Fruit fly (Drosophila melanogaster) whole organism: ENCODE data around the gene anox.

ENCODE experiments used
- CG8478 ChIP-seq: fragments of >200 bp; optimal IDR thresholded peaks from 2 replicates; lab custom pipeline; 2018; ENCODE audit warnings: inconsistent platforms
- Dll ChIP-seq: fragments of >200 bp; optimal IDR thresholded peaks from 2 replicates; lab custom pipeline; 2017
- EcR ChIP-seq, 2 experiments: fragments of >200 bp; optimal IDR thresholded peaks; 2 replicates each; lab custom pipeline; 2017; ENCODE audit warnings: missing biosample characterization in 2 of 2, missing genetic modification characterization in 2 of 2, missing genetic modification reagents in 2 of 2
- psq ChIP-seq: fragments of >200 bp; optimal IDR thresholded peaks from 2 replicates; lab custom pipeline; 2017
- usp ChIP-seq: fragments of >200 bp; optimal IDR thresholded peaks from 2 replicates; lab custom pipeline; 2017; ENCODE audit warnings: missing biosample characterization, missing genetic modification characterization, mixed read lengths

dm6 chrX:21365421-21365820 is 46.3 kb upstream of the anox start:
- TF ChIP-seq psq: no peak
- no peak for TF ChIP-seq CG8478
- no peak for TF ChIP-seq Dll
- TF ChIP-seq usp (GFP tag; lab: Kevin White, UChicago): no peak
- no peak for TF ChIP-seq EcR (GFP tag; optimal IDR thresholded peaks at IDR 0.05; lab: Kevin White, UChicago)
